Worm (Caenorhabditis elegans) whole organism, L4/young adult: ENCODE data around the gene rhi-1.

Experiments used
- W03F9.2 ChIP-seq: fragments of 150-350 bp; optimal IDR thresholded peaks from 2 replicates; lab custom pipeline; 2014; ENCODE audit warnings: missing biosample characterization, missing genetic modification characterization
- dao-5 ChIP-seq: sonication (generic microtip); optimal IDR thresholded peaks from 2 replicates; lab custom pipeline; 2016; ENCODE audit warnings: missing genotype, missing genetic modification characterization, moderate library complexity, missing compliant biosample characterization
- him-1 ChIP-seq: sonication (generic microtip); optimal IDR thresholded peaks from 2 replicates; lab custom pipeline; 2016; ENCODE audit warnings: missing genotype, missing genetic modification reagents, missing genetic modification characterization, missing compliant biosample characterization

The rhi-1 gene

DNA sequence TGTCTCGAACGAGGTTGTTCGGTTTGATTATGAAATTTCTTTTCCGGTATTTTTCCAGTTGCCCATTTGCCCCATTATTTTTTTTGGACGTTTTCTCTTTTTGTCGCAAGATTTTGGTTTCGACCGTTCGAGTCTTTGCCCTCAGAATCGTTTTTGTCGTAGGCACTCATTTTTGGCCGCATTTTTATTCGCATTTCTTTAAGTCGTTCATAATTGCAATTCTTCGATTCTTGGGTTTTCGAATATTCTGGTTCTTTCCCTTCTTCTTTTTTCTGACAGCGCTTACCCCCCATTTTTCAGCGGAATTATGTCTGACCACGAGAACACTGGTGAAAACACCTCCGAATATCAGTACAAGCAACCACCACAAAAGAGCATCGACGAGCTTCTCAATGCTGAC is at the start of gene rhi-1:
Gene rhi-1, plus strand, starts transcription at position 301 of the 400 bp plus-strand sequence.
- TF ChIP-seq him-1 (tag; lab: Kevin White, UChicago) (no peak), W03F9.2 (tag; lab: Kevin White, UChicago) (no peak), dao-5 (tag; lab: Kevin White, UChicago) (no peak)

DNA sequence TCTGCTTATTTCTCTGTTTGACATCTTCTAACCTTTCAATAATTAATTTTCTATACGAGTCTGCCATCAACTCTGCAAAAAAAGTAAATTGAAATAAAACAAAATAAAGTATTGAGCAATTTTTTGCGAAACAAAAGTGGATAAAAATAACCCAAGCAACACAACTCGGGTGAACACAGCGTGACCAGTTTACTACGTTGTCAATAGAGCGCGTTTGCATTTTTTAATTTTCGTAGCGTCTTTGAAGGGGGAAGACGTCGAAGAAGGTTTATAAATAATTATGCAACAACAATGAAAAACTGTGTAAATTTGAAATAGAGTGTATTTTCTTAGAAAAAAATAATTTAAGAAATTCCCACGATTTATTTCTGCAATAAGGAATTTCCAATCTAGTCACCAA is 45.9 kb upstream of the rhi-1 start, which contains the start of gene atg-16.1:
Gene atg-16.1, minus strand, starts transcription at position 76 of the 400 bp plus-strand sequence.
- TF ChIP-seq W03F9.2 (tag; lab: Kevin White, UChicago): peak; percentile 35
- no peak for TF ChIP-seq him-1 (tag; lab: Kevin White, UChicago)

DNA sequence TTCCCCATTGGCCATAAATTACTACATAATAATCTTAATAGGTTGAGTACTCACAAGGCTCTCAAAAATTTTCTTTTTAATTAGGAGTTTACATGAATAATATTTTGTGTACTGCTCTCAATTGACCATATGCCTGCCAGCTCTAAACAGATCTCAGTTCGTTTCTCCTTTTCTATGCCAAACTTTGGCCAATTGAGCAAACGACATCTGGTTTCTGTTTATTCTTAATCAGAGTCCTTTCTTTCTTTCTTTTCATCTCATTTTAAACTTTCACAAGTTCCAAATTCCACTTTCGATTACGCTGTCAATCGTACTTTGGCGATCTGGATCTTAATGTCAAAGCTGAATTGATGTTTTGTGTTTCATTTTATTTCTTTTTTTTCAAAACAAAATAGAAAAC is 43.9 kb upstream of the rhi-1 start:
- no peak for TF ChIP-seq W03F9.2 (tag; lab: Kevin White, UChicago)
- TF ChIP-seq dao-5 (tag; lab: Kevin White, UChicago): no peak
- TF ChIP-seq him-1 (tag; lab: Kevin White, UChicago): no peak

DNA sequence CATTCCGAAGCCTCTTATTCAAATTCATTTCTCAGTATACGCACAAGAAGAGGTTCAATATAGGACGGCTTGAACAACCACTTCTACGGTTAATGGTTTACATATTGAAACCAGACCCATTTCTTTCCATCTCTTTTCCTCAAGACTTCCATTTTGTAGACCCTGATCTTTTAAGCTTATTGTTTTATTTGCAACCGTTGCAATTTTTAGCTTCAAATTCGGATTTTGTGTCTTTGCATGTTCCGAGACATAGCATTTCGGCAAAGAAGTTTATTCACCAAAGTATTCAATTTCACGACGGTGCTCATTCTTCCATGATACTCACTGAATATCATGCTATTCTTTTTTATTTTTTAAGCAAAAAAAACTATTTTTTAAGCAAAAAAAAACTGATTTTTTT is 42.1 kb upstream of the rhi-1 start, which contains the start of gene nmur-3:
Gene nmur-3, plus strand, starts transcription at position 301 of the 400 bp plus-strand sequence.
- TF ChIP-seq him-1 (tag; lab: Kevin White, UChicago) (no peak), W03F9.2 (tag; lab: Kevin White, UChicago) (no peak), dao-5 (tag; lab: Kevin White, UChicago) (no peak)

DNA sequence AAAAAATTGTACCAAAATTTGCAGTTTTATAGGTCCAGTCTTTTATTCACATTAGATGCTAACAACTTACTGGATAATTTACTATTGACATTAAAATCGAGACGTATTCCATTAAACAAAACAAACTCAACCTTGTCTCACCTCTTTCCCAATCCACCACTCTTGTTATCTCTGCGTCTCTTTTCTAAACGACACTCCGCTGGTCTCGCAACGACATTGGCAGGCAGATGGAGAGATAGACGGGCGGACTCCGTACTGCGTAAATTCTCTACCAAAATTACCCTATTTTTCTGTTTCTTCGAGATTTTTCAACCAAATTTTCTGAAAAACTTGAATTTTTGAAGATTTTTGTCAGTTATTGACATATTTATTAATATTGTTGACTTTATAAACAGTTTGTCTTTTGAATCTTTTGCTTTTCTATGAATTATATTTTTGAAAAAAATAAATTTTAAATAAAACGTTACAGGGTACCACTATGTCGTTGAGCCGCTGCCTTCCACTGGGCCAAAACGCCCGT is 39.0 kb upstream of the rhi-1 start, which contains the start of gene asb-2:
Gene asb-2, plus strand, starts transcription at position 470 of the 520 bp plus-strand sequence.
- peak; percentile 82 for TF ChIP-seq W03F9.2 (tag; lab: Kevin White, UChicago)
- peak; percentile 39 for TF ChIP-seq him-1 (tag; lab: Kevin White, UChicago)
- no peak for TF ChIP-seq dao-5 (tag; lab: Kevin White, UChicago)

DNA sequence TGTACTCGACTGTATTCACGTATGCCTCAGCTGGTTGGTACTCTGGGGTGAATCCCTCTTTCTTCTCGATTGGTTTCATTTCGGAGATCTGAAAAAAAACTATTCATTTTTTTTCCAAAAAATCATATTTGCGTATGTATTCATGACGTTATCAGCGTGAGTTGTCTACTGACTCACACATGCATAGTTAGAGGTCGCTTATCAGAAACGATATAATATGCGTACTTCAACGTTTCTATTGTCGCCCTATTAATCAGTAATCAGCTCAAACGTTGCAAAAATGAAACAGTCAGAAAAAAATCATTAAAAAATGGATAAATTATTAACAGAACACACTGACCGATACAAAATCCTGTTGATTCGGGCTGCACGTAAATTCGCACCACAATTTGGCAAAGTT is 29.8 kb upstream of the rhi-1 start:
- TF ChIP-seq him-1 (tag; lab: Kevin White, UChicago) (no peak), dao-5 (tag; lab: Kevin White, UChicago) (no peak), W03F9.2 (tag; lab: Kevin White, UChicago) (no peak)

DNA sequence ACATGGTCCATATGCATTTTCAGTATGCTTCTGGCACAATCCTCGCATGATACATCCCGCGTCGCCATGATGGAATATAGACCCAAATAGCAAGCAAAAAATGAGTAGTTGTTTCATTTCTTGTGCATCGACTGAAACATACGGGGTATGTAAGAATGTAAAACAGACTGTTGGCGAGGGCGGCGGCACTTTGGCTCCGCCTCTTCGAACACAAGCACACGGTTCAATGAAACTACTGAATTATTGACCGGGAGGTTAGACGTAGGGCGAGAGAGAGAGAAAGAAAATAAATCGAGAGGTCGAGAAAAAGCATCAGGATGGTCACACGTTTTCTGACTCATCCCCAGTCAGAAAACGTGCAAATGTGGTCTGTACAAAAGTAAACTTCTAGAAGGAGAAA is 28.3 kb upstream of the rhi-1 start:
- TF ChIP-seq W03F9.2 (tag; lab: Kevin White, UChicago) (no peak), him-1 (tag; lab: Kevin White, UChicago) (no peak), dao-5 (tag; lab: Kevin White, UChicago) (no peak)

DNA sequence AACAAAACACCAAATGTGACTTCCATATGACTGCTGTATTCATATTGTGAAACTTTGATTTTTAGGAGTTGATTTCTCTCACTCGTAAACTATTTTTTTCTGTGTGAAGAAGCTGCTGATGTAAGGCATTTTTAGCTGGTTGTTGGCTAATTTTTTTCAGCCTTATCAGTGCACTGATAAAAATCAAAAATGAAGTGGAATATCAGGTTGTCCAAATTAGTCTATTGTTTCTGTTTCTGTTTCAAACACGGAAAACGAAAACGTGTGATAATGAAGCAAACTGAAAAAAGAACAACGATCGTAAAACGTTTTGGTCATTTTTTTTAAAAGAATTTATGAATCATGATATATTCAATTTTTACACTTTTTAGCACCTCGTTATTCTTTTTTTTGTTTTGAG is 27.5 kb upstream of the rhi-1 start:
- TF ChIP-seq W03F9.2 (tag; lab: Kevin White, UChicago) (no peak), him-1 (tag; lab: Kevin White, UChicago) (no peak), dao-5 (tag; lab: Kevin White, UChicago) (no peak)

DNA sequence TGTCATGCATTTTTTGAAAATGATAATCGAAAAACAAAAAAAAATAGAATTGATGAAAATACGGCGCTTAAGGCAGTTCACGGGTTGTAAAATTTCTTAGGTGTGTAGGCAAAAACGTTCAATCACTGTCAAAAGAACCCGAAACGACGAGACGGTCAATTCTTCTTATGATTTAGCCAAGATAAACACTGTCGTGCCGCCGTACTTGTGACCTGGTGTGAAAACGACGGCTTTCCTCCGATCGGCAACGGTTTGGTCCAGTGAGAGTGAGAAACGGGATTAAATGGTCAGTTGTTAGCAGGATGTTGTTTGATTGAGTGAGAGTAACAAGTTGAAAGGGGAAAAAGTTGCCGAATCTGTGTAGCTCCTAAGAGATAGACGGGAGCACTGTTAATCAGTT is 24.2 kb upstream of the rhi-1 start:
- TF ChIP-seq W03F9.2 (tag; lab: Kevin White, UChicago) (no peak), him-1 (tag; lab: Kevin White, UChicago) (no peak)

DNA sequence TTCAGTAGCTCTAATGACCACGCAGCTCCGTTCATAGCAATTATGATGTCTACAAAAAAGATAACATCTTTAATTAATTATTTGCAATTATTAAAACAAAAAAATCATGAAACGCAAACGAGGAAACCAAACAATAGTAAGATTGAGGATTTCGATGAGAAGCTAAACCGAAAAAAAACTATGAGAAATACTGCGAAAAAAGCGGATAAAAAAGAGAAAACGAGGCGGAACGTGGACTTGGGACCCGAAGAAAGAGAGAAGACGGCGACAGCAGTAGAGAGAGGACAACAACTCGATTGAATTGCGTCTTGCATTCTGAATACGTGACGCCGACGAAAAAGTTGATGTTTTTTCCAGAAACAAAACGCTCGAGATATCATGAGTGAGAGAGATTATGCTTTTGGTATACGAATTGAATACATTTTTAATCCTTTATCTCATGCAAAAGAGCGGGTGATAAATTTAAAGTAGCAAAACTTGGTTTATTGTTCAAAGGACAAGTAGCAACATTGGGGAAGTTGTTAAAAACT is 19.4 kb upstream of the rhi-1 start, which contains the start of gene ncr-1:
Gene ncr-1, minus strand, starts transcription at position 51 of the 530 bp plus-strand sequence.
- TF ChIP-seq W03F9.2 (tag; lab: Kevin White, UChicago) (no peak), him-1 (tag; lab: Kevin White, UChicago) (no peak), dao-5 (tag; lab: Kevin White, UChicago) (no peak)

DNA sequence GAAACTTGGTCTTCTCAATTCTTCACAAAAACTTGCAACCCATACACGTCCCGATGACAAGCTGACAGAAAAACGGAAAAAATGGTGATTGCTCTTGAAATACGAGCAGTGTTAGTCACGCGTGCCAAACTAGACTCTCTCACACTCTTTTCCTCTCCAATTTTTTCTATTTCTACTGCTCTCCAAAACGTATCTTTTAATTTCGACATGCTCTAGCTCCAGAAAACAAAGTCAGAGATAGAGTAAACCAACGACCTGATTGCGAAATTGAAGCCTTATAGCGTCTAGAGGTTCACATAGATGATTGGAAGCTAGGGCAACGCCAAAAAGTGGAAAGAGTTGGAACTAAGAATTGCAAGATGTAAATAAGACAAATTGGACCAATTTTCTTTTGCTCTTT is 17.9 kb upstream of the rhi-1 start:
- no peak for TF ChIP-seq dao-5 (tag; lab: Kevin White, UChicago)
- TF ChIP-seq him-1 (tag; lab: Kevin White, UChicago): no peak
- TF ChIP-seq W03F9.2 (tag; lab: Kevin White, UChicago): no peak

DNA sequence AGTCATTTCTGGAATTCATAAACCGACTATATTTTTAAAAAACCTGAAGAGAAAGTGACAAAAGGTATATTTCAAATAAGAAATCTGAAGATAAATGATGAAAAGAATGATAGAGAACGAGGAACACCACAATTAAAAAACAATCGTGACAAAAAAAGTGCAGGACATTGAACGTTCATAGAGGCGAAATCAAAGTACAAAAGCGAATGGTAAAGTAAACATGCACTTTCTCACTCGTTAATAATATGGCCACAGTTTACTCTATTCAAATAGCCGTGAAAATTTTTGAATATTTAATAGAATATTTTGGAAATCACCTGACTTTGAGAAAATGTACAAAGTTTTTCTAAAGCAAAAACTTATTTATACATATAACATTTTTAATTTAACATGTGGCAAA is 16.1 kb upstream of the rhi-1 start, which contains the start of gene F46H6.5:
Gene F46H6.5, minus strand, starts transcription at position 10 of the 400 bp plus-strand sequence.
- TF ChIP-seq W03F9.2 (tag; lab: Kevin White, UChicago) (no peak), him-1 (tag; lab: Kevin White, UChicago) (no peak), dao-5 (tag; lab: Kevin White, UChicago) (no peak)

DNA sequence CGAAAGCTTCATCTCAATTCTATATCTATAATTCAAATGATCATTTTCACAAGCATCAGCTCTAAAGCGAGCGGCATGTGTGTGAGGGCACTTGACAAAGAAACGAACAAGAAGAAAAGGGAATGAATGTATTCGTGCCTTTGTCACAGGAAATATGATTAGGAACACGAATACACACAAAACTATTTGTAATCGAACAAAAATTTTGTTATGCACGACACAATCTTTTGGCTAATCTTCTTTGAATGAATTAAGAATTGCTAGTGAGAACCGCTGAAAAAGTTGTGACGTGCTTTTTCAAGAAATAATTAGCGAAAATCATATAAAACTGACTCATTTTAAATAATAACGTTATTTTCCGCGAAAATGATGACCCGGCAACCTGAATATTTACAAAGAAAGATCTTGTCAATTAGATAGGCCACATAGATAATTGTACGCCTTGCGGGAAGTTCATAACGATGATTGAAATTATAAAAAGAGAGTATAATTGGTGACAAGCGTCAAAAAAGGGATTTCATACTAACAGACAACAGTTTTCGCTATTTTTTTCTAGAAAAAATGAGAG is 14.8 kb upstream of the rhi-1 start:
- TF ChIP-seq dao-5 (tag; lab: Kevin White, UChicago): no peak
